Fruit fly (Drosophila melanogaster) whole organism, prepupa: ENCODE results near the gene RhoL.

Experiments
- Blimp-1 ChIP-seq: fragments of 200-800 bp; sonication (Bioruptor generic); optimal IDR thresholded peaks from 3 replicates; lab custom pipeline; 2017; ENCODE audit warnings: missing biosample characterization, missing genetic modification characterization, mild to moderate bottlenecking, moderate library complexity, missing genetic modification reagents
- CG10669 ChIP-seq: fragments of 200-800 bp; sonication (Bioruptor generic); optimal IDR thresholded peaks from 3 replicates; lab custom pipeline; 2018; ENCODE audit warnings: missing biosample characterization, mild to moderate bottlenecking, missing genetic modification characterization, moderate library complexity
- CG11294 ChIP-seq: fragments of 200-800 bp; sonication (Bioruptor generic); IDR thresholded peaks from 2 replicates; pipeline ENCODE4 v1.3.6; 2022; ENCODE audit warnings: missing biosample characterization, missing genetic modification characterization
- CG11762 ChIP-seq: fragments of 200-800 bp; sonication (Bioruptor generic); optimal IDR thresholded peaks from 3 replicates; lab custom pipeline; 2016; ENCODE audit warnings: missing biosample characterization, missing genetic modification characterization; ENCODE audit not compliant: insufficient read depth
- CG1621 ChIP-seq: fragments of 200-800 bp; sonication (Bioruptor generic); optimal IDR thresholded peaks from 3 replicates; lab custom pipeline; 2018; ENCODE audit warnings: missing biosample characterization, mild to moderate bottlenecking, missing genetic modification characterization
- CG16779 ChIP-seq: fragments of 200-800 bp; sonication (Bioruptor generic); optimal IDR thresholded peaks from 3 replicates; lab custom pipeline; 2017; ENCODE audit warnings: missing biosample characterization, mild to moderate bottlenecking, missing genetic modification characterization
- CG32006 ChIP-seq: fragments of 200-800 bp; sonication (Bioruptor generic); optimal IDR thresholded peaks from 3 replicates; lab custom pipeline; 2017; ENCODE audit warnings: missing biosample characterization, mild to moderate bottlenecking, missing genetic modification characterization
- CG3919 ChIP-seq: fragments of 200-800 bp; sonication (Bioruptor generic); optimal IDR thresholded peaks from 3 replicates; lab custom pipeline; 2016; ENCODE audit warnings: missing biosample characterization, missing genetic modification characterization
- CG6163 ChIP-seq: fragments of 200-800 bp; sonication (Bioruptor generic); IDR thresholded peaks from 3 replicates; pipeline ENCODE4 v1.3.6; 2022; ENCODE audit warnings: missing biosample characterization, missing genetic modification characterization
- CG6792 ChIP-seq: fragments of 200-800 bp; sonication (Bioruptor generic); optimal IDR thresholded peaks from 3 replicates; lab custom pipeline; 2016; ENCODE audit warnings: missing biosample characterization, missing genetic modification characterization
- CG7368 ChIP-seq: fragments of 200-800 bp; sonication (Bioruptor generic); optimal IDR thresholded peaks from 3 replicates; lab custom pipeline; 2016; ENCODE audit warnings: missing biosample characterization, missing genetic modification characterization
- CG8632 ChIP-seq: fragments of 200-800 bp; sonication (Bioruptor generic); optimal IDR thresholded peaks from 3 replicates; lab custom pipeline; 2016; ENCODE audit warnings: missing biosample characterization, missing genetic modification characterization
- Ets21C ChIP-seq: fragments of 200-800 bp; sonication (Bioruptor generic); optimal IDR thresholded peaks from 3 replicates; lab custom pipeline; 2016; ENCODE audit warnings: missing biosample characterization, missing genetic modification characterization
- Hr4 ChIP-seq: fragments of 200-800 bp; sonication (Bioruptor generic); optimal IDR thresholded peaks from 3 replicates; lab custom pipeline; 2016; ENCODE audit warnings: missing biosample characterization, missing genetic modification characterization
- OdsH ChIP-seq: fragments of 200-800 bp; sonication (Bioruptor generic); optimal IDR thresholded peaks from 3 replicates; lab custom pipeline; 2016; ENCODE audit warnings: missing biosample characterization, missing genetic modification characterization
- Sox14 ChIP-seq: fragments of 200-800 bp; sonication (Bioruptor generic); optimal IDR thresholded peaks from 3 replicates; lab custom pipeline; 2016; ENCODE audit warnings: missing biosample characterization, missing genetic modification characterization
- achi ChIP-seq: fragments of 200-800 bp; sonication (Bioruptor generic); optimal IDR thresholded peaks from 3 replicates; lab custom pipeline; 2016; ENCODE audit warnings: missing biosample characterization, missing genetic modification characterization
- acj6 ChIP-seq: fragments of 200-800 bp; sonication (Bioruptor generic); optimal IDR thresholded peaks from 3 replicates; lab custom pipeline; 2016; ENCODE audit warnings: missing biosample characterization, missing genetic modification characterization
- cyc ChIP-seq: fragments of 200-800 bp; sonication (Bioruptor generic); optimal IDR thresholded peaks from 3 replicates; lab custom pipeline; 2016; ENCODE audit warnings: missing biosample characterization, missing genetic modification characterization
- dac ChIP-seq: fragments of 200-800 bp; sonication (Bioruptor generic); optimal IDR thresholded peaks from 2 replicates; lab custom pipeline; 2017; ENCODE audit warnings: missing biosample characterization, mild to moderate bottlenecking, missing genetic modification characterization
- dsx ChIP-seq: fragments of 200-800 bp; optimal IDR thresholded peaks from 3 replicates; lab custom pipeline; 2019; ENCODE audit warnings: missing biosample characterization, mild to moderate bottlenecking, missing genetic modification characterization, moderate library complexity; ENCODE audit not compliant: poor library complexity, severe bottlenecking
- fkh ChIP-seq: fragments of 200-800 bp; sonication (Bioruptor generic); optimal IDR thresholded peaks from 3 replicates; lab custom pipeline; 2017; ENCODE audit warnings: missing biosample characterization, mild to moderate bottlenecking, missing genetic modification characterization, moderate library complexity
- lz ChIP-seq: fragments of 200-800 bp; sonication (Bioruptor generic); optimal IDR thresholded peaks from 3 replicates; lab custom pipeline; 2016; ENCODE audit warnings: missing biosample characterization, missing genetic modification characterization
- pdm3 ChIP-seq: fragments of 200-800 bp; sonication (Bioruptor generic); optimal IDR thresholded peaks from 3 replicates; lab custom pipeline; 2016; ENCODE audit warnings: missing biosample characterization, missing genetic modification characterization
- salr ChIP-seq, 2 experiments: fragments of 200-800 bp; sonication (Bioruptor generic); optimal IDR thresholded peaks; 3 replicates each; lab custom pipeline; 2016 to 2018; ENCODE audit warnings: missing biosample characterization in 2 of 2, missing genetic modification characterization in 2 of 2, mild to moderate bottlenecking in 1 of 2
- spab ChIP-seq: fragments of 200-800 bp; sonication (Bioruptor generic); optimal IDR thresholded peaks from 2 replicates; lab custom pipeline; 2017; ENCODE audit warnings: missing biosample characterization, mild to moderate bottlenecking, missing genetic modification characterization, missing genetic modification reagents
- svp ChIP-seq: fragments of 200-800 bp; sonication (Bioruptor generic); peaks from one replicate; lab custom pipeline; 2016; ENCODE audit warnings: missing biosample characterization, missing genetic modification characterization
- vri ChIP-seq: fragments of 200-800 bp; sonication (Bioruptor generic); optimal IDR thresholded peaks from 3 replicates; lab custom pipeline; 2016; ENCODE audit warnings: missing biosample characterization, mild to moderate bottlenecking, missing genetic modification characterization

Gene RhoL

DNA sequence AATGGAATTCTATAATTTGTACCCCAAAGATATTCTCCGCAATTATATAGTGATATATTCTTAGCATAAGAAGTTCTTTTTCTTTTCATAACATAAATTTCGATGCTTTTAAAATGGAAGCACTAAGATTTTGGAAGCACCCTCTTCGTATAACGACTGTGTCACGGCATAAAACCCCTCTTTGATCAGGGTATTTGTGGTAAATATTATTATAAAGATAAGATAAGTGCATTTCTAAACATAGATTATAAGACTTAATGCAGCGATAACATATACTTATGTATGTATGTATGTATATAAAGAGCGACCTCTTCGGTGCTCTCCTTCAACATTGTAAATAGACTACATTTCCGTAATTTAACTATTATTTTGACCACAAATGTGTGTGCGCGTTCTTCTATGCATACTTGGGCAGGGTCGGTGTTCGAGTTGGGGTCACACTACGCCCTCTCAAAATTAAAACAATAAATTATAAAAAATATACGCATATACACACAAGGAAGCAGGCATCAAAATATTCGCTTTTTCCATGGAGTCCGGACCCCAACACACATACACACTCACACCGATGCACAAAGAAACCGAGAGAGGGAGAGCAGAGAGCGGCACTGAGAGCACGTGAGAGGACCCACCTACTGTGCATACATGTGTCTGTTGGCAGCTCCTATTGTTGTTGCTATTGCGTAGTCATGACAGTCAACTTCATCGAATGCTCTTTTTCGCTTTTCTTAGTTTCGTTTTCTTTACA, 48.1 kb upstream of the RhoL start (continued):
- TF ChIP-seq Sox14 (GFP tag; lab: Kevin White, UChicago) (peak; percentile 45), CG3919 (GFP tag; lab: Kevin White, UChicago) (peak; percentile 23), fkh (GFP tag; lab: Kevin White, UChicago) (peak; percentile 29), CG1621 (tag; lab: Kevin White, UChicago) (no peak), cyc (GFP tag; lab: Kevin White, UChicago) (no peak), achi (GFP tag; lab: Kevin White, UChicago) (no peak), svp (peak; percentile 78), vri (GFP tag; lab: Kevin White, UChicago) (peak; percentile 70), CG8632 (GFP tag; lab: Kevin White, UChicago) (peak; percentile 10), OdsH (GFP tag; lab: Kevin White, UChicago) (no peak), CG32006 (GFP tag; lab: Kevin White, UChicago) (no peak), CG11294 (GFP tag; lab: Robert Waterston, UW) (no peak)
- TF ChIP-seq, all 60 proteins: peak for 17

- TF ChIP-seq cyc (GFP tag; lab: Kevin White, UChicago) (no peak), fkh (GFP tag; lab: Kevin White, UChicago) (peak; percentile 22), Ets21C (GFP tag; lab: Kevin White, UChicago) (no peak)
Observed at dm6 chr3R:9548769-9549168, 46.4 kb upstream of the RhoL start.

dm6 chr3R:9546808-9547381, 44.5 kb upstream of the RhoL start:
- no peak for TF ChIP-seq Blimp-1 (GFP tag; lab: Kevin White, UChicago)
- TF ChIP-seq lz: no peak
- TF ChIP-seq CG6163 (GFP tag; lab: Robert Waterston, UW): no peak
- TF ChIP-seq acj6: no peak
- no peak for TF ChIP-seq CG16779 (tag; lab: Kevin White, UChicago)
- TF ChIP-seq svp: no peak

DNA sequence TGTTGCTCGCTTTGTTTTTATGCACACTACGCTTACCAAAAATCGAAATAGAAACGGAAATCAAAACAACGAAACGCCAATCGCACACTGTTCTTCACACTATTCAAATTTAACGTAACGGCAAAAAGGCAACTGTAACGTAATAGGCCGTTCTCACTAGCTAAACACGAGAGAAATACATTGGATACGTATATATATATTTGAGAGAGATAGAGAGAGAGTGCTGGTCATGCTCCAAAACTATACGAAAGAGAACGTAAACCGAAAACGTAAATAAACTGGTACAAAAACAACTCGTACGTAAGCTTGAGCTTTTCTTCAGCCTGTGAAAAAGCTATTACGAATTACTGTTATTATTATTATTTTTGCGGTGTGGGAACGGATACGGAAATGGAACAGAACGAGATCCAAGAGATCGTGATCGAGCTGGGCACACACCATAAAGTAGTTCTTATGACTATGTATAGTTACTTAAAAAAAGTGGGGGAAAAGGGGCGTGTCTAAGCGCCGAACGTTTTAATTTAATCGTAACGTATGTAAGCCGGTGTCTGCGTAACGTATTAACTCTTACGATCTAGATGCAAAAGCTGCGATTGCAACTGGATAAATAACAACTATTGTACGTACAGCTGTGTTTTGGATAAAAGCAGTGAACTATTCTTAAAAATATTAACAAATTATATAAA, 41.3 kb upstream of the RhoL start:
- no peak for TF ChIP-seq CG11294 (GFP tag; lab: Robert Waterston, UW)
- TF ChIP-seq spab (GFP tag; lab: Kevin White, UChicago): no peak
- no peak for TF ChIP-seq CG16779 (tag; lab: Kevin White, UChicago)
- no peak for TF ChIP-seq CG7368
- TF ChIP-seq svp: no peak
- TF ChIP-seq dac (GFP tag; lab: Kevin White, UChicago): no peak
- TF ChIP-seq fkh (GFP tag; lab: Kevin White, UChicago): no peak
- no peak for TF ChIP-seq Hr4 (GFP tag; lab: Kevin White, UChicago)
- TF ChIP-seq CG10669 (GFP tag; lab: Kevin White, UChicago): no peak
- TF ChIP-seq Blimp-1 (GFP tag; lab: Kevin White, UChicago): no peak
- TF ChIP-seq pdm3 (GFP tag; lab: Kevin White, UChicago): no peak
- TF ChIP-seq CG11762 (GFP tag; lab: Kevin White, UChicago): no peak
- no peak for TF ChIP-seq CG6792 (GFP tag; lab: Kevin White, UChicago)
- TF ChIP-seq Sox14 (GFP tag; lab: Kevin White, UChicago): no peak
- no peak for TF ChIP-seq vri (GFP tag; lab: Kevin White, UChicago)
- no peak for TF ChIP-seq achi (GFP tag; lab: Kevin White, UChicago)
- TF ChIP-seq, all 60 proteins: peak for 0

- TF ChIP-seq salr (GFP tag; optimal IDR thresholded peaks at IDR 0.05; lab: Kevin White, UChicago) (no peak), dsx (GFP tag; lab: Kevin White, UChicago) (peak; percentile 63)
Observed at dm6 chr3R:9534595-9535217, 32.3 kb upstream of the RhoL start.
